Worm (Caenorhabditis elegans) whole organism, young adult: ENCODE results near the gene srbc-43.
A peak's percentile ranks its signal among the peaks of the same experiment; 100 is the strongest.

ENCODE experiments used
- B0019.2 ChIP-seq: fragments of 200-800 bp; sonication (Bioruptor generic); conservative IDR thresholded peaks from 2 replicates; pipeline ENCODE4 v1.3.6; 2022; ENCODE audit warnings: missing genetic modification reagents, missing genetic modification characterization, missing compliant biosample characterization
- B0035.1 ChIP-seq: sonication (generic microtip); optimal IDR thresholded peaks from 2 replicates; lab custom pipeline; 2016; ENCODE audit warnings: missing genetic modification characterization, mild to moderate bottlenecking, missing compliant biosample characterization, missing genotype, missing genetic modification reagents
- C17E4.6 ChIP-seq: fragments of 200-800 bp; sonication (Bioruptor generic); IDR thresholded peaks from 2 replicates; pipeline ENCODE4 v1.3.6; 2022; ENCODE audit warnings: missing genetic modification reagents, missing genetic modification characterization, missing compliant biosample characterization
- F10E7.11 ChIP-seq: sonication (generic microtip); optimal IDR thresholded peaks from 2 replicates; lab custom pipeline; 2017; ENCODE audit warnings: mild to moderate bottlenecking, missing genetic modification characterization, moderate library complexity, missing compliant biosample characterization
- F22D6.2 ChIP-seq: sonication (generic microtip); optimal IDR thresholded peaks from 2 replicates; lab custom pipeline; 2016; ENCODE audit warnings: mild to moderate bottlenecking, missing genetic modification characterization, missing compliant biosample characterization
- F49E8.2 ChIP-seq: sonication (generic microtip); optimal IDR thresholded peaks from 3 replicates; lab custom pipeline; 2017; ENCODE audit warnings: missing genetic modification characterization, mild to moderate bottlenecking, missing compliant biosample characterization, antibody characterized with exemption, moderate library complexity; ENCODE audit not compliant: insufficient read depth
- F52B5.7 ChIP-seq: sonication (generic microtip); optimal IDR thresholded peaks from 2 replicates; lab custom pipeline; 2016; ENCODE audit warnings: mild to moderate bottlenecking, missing genetic modification characterization, missing compliant biosample characterization
- F55B11.4 ChIP-seq: sonication (generic microtip); optimal IDR thresholded peaks from 2 replicates; lab custom pipeline; 2016; ENCODE audit warnings: missing compliant biosample characterization, missing genetic modification characterization, borderline replicate concordance; ENCODE audit not compliant: insufficient read depth
- F57C9.4 ChIP-seq: sonication (generic microtip); optimal IDR thresholded peaks from 2 replicates; lab custom pipeline; 2017; ENCODE audit warnings: mild to moderate bottlenecking, missing genetic modification characterization, missing compliant biosample characterization
- K11D2.4 ChIP-seq: fragments of 200-800 bp; sonication (Bioruptor generic); IDR thresholded peaks from 2 replicates; pipeline ENCODE4 v1.3.6; 2022; ENCODE audit warnings: missing genetic modification reagents, missing genetic modification characterization, missing compliant biosample characterization
- T07F8.4 ChIP-seq: sonication (generic microtip); optimal IDR thresholded peaks from 2 replicates; lab custom pipeline; 2016; ENCODE audit warnings: mild to moderate bottlenecking, missing genetic modification characterization, moderate library complexity, missing compliant biosample characterization
- T26A5.8 ChIP-seq: sonication (generic microtip); optimal IDR thresholded peaks from 2 replicates; lab custom pipeline; 2016; ENCODE audit warnings: missing genetic modification characterization, missing compliant biosample characterization
- Y56A3A.18 ChIP-seq: fragments of 200-800 bp; sonication (Bioruptor generic); IDR thresholded peaks from 2 replicates; pipeline ENCODE4 v1.3.6; 2022; ENCODE audit warnings: missing genetic modification reagents, missing genetic modification characterization, missing compliant biosample characterization
- Y67H2A.10 ChIP-seq: fragments of 200-800 bp; sonication (Bioruptor generic); conservative IDR thresholded peaks from 2 replicates; pipeline ENCODE4 v1.3.6; 2022; ENCODE audit warnings: missing genetic modification reagents, missing genetic modification characterization, missing compliant biosample characterization
- akir-1 ChIP-seq: fragments of 200-800 bp; sonication (Bioruptor generic); optimal IDR thresholded peaks from 2 replicates; lab custom pipeline; 2018; ENCODE audit warnings: mild to moderate bottlenecking, missing genetic modification characterization, moderate library complexity, missing compliant biosample characterization
- attf-3 ChIP-seq: fragments of 200-800 bp; sonication (Bioruptor generic); conservative IDR thresholded peaks from 2 replicates; pipeline ENCODE4 v1.3.6; 2022; ENCODE audit warnings: missing genetic modification reagents, missing genetic modification characterization, missing compliant biosample characterization
- attf-5 ChIP-seq: fragments of 200-800 bp; sonication (Bioruptor generic); optimal IDR thresholded peaks from 2 replicates; lab custom pipeline; 2018; ENCODE audit warnings: mild to moderate bottlenecking, missing genetic modification characterization, missing compliant biosample characterization
- attf-6 ChIP-seq: fragments of 200-800 bp; sonication (Bioruptor generic); IDR thresholded peaks from 2 replicates; pipeline ENCODE4 v1.3.6; 2022; ENCODE audit warnings: missing genetic modification reagents, missing genetic modification characterization, missing compliant biosample characterization
- ccch-3 ChIP-seq: fragments of 200-800 bp; sonication (Bioruptor generic); optimal IDR thresholded peaks from 2 replicates; lab custom pipeline; 2018; ENCODE audit warnings: mild to moderate bottlenecking, missing genetic modification characterization, missing compliant biosample characterization
- cebp-2 ChIP-seq: fragments of 200-800 bp; sonication (Bioruptor generic); IDR thresholded peaks from 2 replicates; pipeline ENCODE4 v1.3.6; 2022; ENCODE audit warnings: missing genetic modification characterization, missing compliant biosample characterization
- ceh-40 ChIP-seq: fragments of 200-800 bp; sonication (Bioruptor generic); IDR thresholded peaks from 2 replicates; pipeline ENCODE4 v1.3.6; 2022; ENCODE audit warnings: missing genetic modification characterization, missing compliant biosample characterization
- ceh-58 ChIP-seq: fragments of 200-800 bp; sonication (Bioruptor generic); IDR thresholded peaks from 2 replicates; pipeline ENCODE4 v1.3.6; 2022; ENCODE audit warnings: missing genetic modification characterization, missing compliant biosample characterization
- ceh-91 ChIP-seq: fragments of 200-800 bp; sonication (Bioruptor generic); IDR thresholded peaks from 2 replicates; pipeline ENCODE4 v1.3.6; 2022; ENCODE audit warnings: missing genetic modification reagents, missing genetic modification characterization, missing compliant biosample characterization
- chd-7 ChIP-seq: sonication (generic microtip); optimal IDR thresholded peaks from 2 replicates; lab custom pipeline; 2016; ENCODE audit warnings: mild to moderate bottlenecking, missing genetic modification characterization, moderate library complexity, missing compliant biosample characterization
- dox-1 ChIP-seq: fragments of 200-800 bp; sonication (Bioruptor generic); IDR thresholded peaks from 2 replicates; pipeline ENCODE4 v1.3.6; 2022; ENCODE audit warnings: missing genetic modification reagents, missing genetic modification characterization, missing compliant biosample characterization
- dpl-1 ChIP-seq: fragments of 150-350 bp; optimal IDR thresholded peaks from 2 replicates; lab custom pipeline; 2014; ENCODE audit warnings: missing biosample characterization, missing genetic modification reagents, missing genetic modification characterization
- egl-44 ChIP-seq: fragments of 200-800 bp; sonication (Bioruptor generic); IDR thresholded peaks from 2 replicates; pipeline ENCODE4 v1.3.6; 2022; ENCODE audit warnings: missing genetic modification reagents, missing genetic modification characterization, missing compliant biosample characterization
- egrh-3 ChIP-seq: fragments of 200-800 bp; sonication (Bioruptor generic); IDR thresholded peaks from 2 replicates; pipeline ENCODE4 v1.3.6; 2022; ENCODE audit warnings: missing genetic modification reagents, missing genetic modification characterization, missing compliant biosample characterization
- gei-17 ChIP-seq: fragments of 200-800 bp; sonication (Bioruptor generic); optimal IDR thresholded peaks from 2 replicates; lab custom pipeline; 2018; ENCODE audit warnings: mild to moderate bottlenecking, missing genetic modification characterization, missing compliant biosample characterization
- hmg-1.2 ChIP-seq: fragments of 200-800 bp; sonication (Bioruptor generic); IDR thresholded peaks from 2 replicates; pipeline ENCODE4 v1.3.6; 2022; ENCODE audit warnings: missing genetic modification reagents, missing genetic modification characterization, missing compliant biosample characterization
- lag-1 ChIP-seq: fragments of 200-800 bp; sonication (Bioruptor generic); IDR thresholded peaks from 2 replicates; pipeline ENCODE4 v1.3.6; 2022; ENCODE audit warnings: missing genetic modification reagents, missing genetic modification characterization, missing compliant biosample characterization
- let-526 ChIP-seq: fragments of 200-800 bp; sonication (Bioruptor generic); IDR thresholded peaks from 2 replicates; pipeline ENCODE4 v1.3.6; 2022; ENCODE audit warnings: missing genetic modification reagents, missing genetic modification characterization, missing compliant biosample characterization
- lsl-1 ChIP-seq: fragments of 200-800 bp; sonication (Bioruptor generic); optimal IDR thresholded peaks from 2 replicates; lab custom pipeline; 2018; ENCODE audit warnings: mild to moderate bottlenecking, missing genetic modification characterization, moderate library complexity, missing compliant biosample characterization
- madf-3 ChIP-seq: fragments of 200-800 bp; sonication (Bioruptor generic); IDR thresholded peaks from 2 replicates; pipeline ENCODE4 v1.3.6; 2022; ENCODE audit warnings: missing genetic modification reagents, missing genetic modification characterization, missing compliant biosample characterization
- nfya-1 ChIP-seq: sonication (generic microtip); optimal IDR thresholded peaks from 2 replicates; lab custom pipeline; 2017; ENCODE audit warnings: antibody characterized with exemption, missing compliant biosample characterization, missing genetic modification characterization, borderline replicate concordance; ENCODE audit not compliant: insufficient read depth
- nfya-2 ChIP-seq: fragments of 200-800 bp; sonication (Bioruptor generic); IDR thresholded peaks from 2 replicates; pipeline ENCODE4 v1.3.6; 2022; ENCODE audit warnings: missing genetic modification reagents, missing genetic modification characterization, missing compliant biosample characterization
- nhr-179 ChIP-seq: sonication (generic microtip); optimal IDR thresholded peaks from 2 replicates; lab custom pipeline; 2016; ENCODE audit warnings: mild to moderate bottlenecking, missing genetic modification characterization, missing compliant biosample characterization
- nhr-27 ChIP-seq: fragments of 200-800 bp; sonication (Bioruptor generic); optimal IDR thresholded peaks from 2 replicates; lab custom pipeline; 2018; ENCODE audit warnings: mild to moderate bottlenecking, missing genetic modification characterization, moderate library complexity, missing compliant biosample characterization
- nhr-80 ChIP-seq: sonication (generic microtip); optimal IDR thresholded peaks from 2 replicates; lab custom pipeline; 2016; ENCODE audit warnings: missing genetic modification characterization, missing compliant biosample characterization
- pbrm-1 ChIP-seq: fragments of 200-800 bp; sonication (Bioruptor generic); IDR thresholded peaks from 2 replicates; pipeline ENCODE4 v1.3.6; 2022; ENCODE audit warnings: missing genetic modification reagents, missing genetic modification characterization, missing compliant biosample characterization
- sdz-38 ChIP-seq: sonication (generic microtip); optimal IDR thresholded peaks from 2 replicates; lab custom pipeline; 2016; ENCODE audit warnings: missing genotype, missing genetic modification characterization, missing compliant biosample characterization
- tbp1 ChIP-seq: fragments of 200-800 bp; sonication (Bioruptor generic); optimal IDR thresholded peaks from 2 replicates; lab custom pipeline; 2018; ENCODE audit warnings: mild to moderate bottlenecking, missing genetic modification characterization, missing compliant biosample characterization
- tbx-9 ChIP-seq: sonication (generic microtip); optimal IDR thresholded peaks from 2 replicates; lab custom pipeline; 2016; ENCODE audit warnings: borderline replicate concordance, missing genetic modification characterization, inconsistent platforms, missing compliant biosample characterization
- tlf-1 ChIP-seq: fragments of 200-800 bp; sonication (Bioruptor generic); optimal IDR thresholded peaks from 2 replicates; lab custom pipeline; 2018; ENCODE audit warnings: mild to moderate bottlenecking, missing genetic modification characterization, missing compliant biosample characterization
- unc-62 ChIP-seq: fragments of 150-350 bp; optimal IDR thresholded peaks from 2 replicates; lab custom pipeline; 2014; ENCODE audit warnings: missing biosample characterization, missing genetic modification reagents, missing genetic modification characterization
- zim-3 ChIP-seq: sonication (generic microtip); optimal IDR thresholded peaks from 2 replicates; lab custom pipeline; 2017; ENCODE audit warnings: mild to moderate bottlenecking, missing genetic modification characterization, moderate library complexity, missing compliant biosample characterization
- ztf-22 ChIP-seq: fragments of 200-800 bp; sonication (Bioruptor generic); optimal IDR thresholded peaks from 2 replicates; lab custom pipeline; 2018; ENCODE audit warnings: mild to moderate bottlenecking, missing genetic modification characterization, moderate library complexity, missing compliant biosample characterization
- ztf-25 ChIP-seq: fragments of 200-800 bp; sonication (Bioruptor generic); IDR thresholded peaks from 2 replicates; pipeline ENCODE4 v1.3.6; 2022; ENCODE audit warnings: missing genetic modification reagents, missing genetic modification characterization, missing compliant biosample characterization
- ztf-26 ChIP-seq: sonication (generic microtip); optimal IDR thresholded peaks from 2 replicates; lab custom pipeline; 2017; ENCODE audit warnings: missing genetic modification characterization, missing compliant biosample characterization

srbc-43 gene

ce11 chrV:12780248-12780647 lies 10.1 kb downstream of the srbc-43 start (continued):
- TF ChIP-seq ceh-58 (GFP tag; lab: Robert Waterston, UW), result peak; percentile 83; the same call in 1 of the 2 replicates
- TF ChIP-seq dpl-1 (GFP tag; lab: Kevin White, UChicago), result no peak
- 0 out of 2 replicates have a peak, but pooled peaks have one; percentile 21 for TF ChIP-seq C17E4.6
- no peak for TF ChIP-seq F55B11.4
- no peak for TF ChIP-seq tlf-1 (GFP tag; lab: Kevin White, UChicago)
- TF ChIP-seq ztf-22 (GFP tag; lab: Kevin White, UChicago), result peak; percentile 21
- TF ChIP-seq nfya-2 (GFP tag; lab: Robert Waterston, UW), result no peak
- TF ChIP-seq ccch-3 (GFP tag; lab: Kevin White, UChicago), result no peak
- TF ChIP-seq chd-7 (tag; lab: Kevin White, UChicago), result peak; percentile 83
- no peak for TF ChIP-seq F22D6.2
- TF ChIP-seq B0019.2 (GFP tag; lab: Robert Waterston, UW), result no peak
- no peak for TF ChIP-seq nfya-1 (tag; lab: Kevin White, UChicago)
- TF ChIP-seq lsl-1 (GFP tag; lab: Kevin White, UChicago), result peak; percentile 37
- TF ChIP-seq sdz-38 (tag; lab: Kevin White, UChicago), result no peak
- peak; percentile 60; the same call in 1 of the 2 replicates for TF ChIP-seq let-526
- TF ChIP-seq gei-17 (GFP tag; lab: Kevin White, UChicago), result peak; percentile 13
- no peak for TF ChIP-seq nhr-179 (tag; lab: Kevin White, UChicago)
- TF ChIP-seq attf-5 (GFP tag; lab: Kevin White, UChicago), result peak; percentile 81
- TF ChIP-seq F52B5.7 (tag; lab: Kevin White, UChicago), result peak; percentile 66
- TF ChIP-seq egl-44 (GFP tag; lab: Robert Waterston, UW), result no peak; the same call in 1 of the 2 replicates
- TF ChIP-seq attf-6 (GFP tag; lab: Robert Waterston, UW), result no peak
- peak; percentile 80; the same call in 1 of the 2 replicates for TF ChIP-seq cebp-2 (GFP tag; lab: Robert Waterston, UW)
- TF ChIP-seq zim-3, result peak; percentile 91
- TF ChIP-seq tbp1 (GFP tag; lab: Kevin White, UChicago), result peak; percentile 99
- TF ChIP-seq akir-1 (GFP tag; lab: Kevin White, UChicago), result no peak
- peak; percentile 59 for TF ChIP-seq T26A5.8 (tag; lab: Kevin White, UChicago)
- TF ChIP-seq T07F8.4 (tag; lab: Kevin White, UChicago), result peak; percentile 71
- peak; percentile 78; the same call in 1 of the 2 replicates for TF ChIP-seq ceh-40 (GFP tag; lab: Robert Waterston, UW)
- TF ChIP-seq madf-3 (GFP tag; lab: Robert Waterston, UW), result no peak
- TF ChIP-seq ztf-26 (tag; lab: Kevin White, UChicago), result peak; percentile 51
- peak; percentile 76 for TF ChIP-seq hmg-1.2 (GFP tag; lab: Robert Waterston, UW)
- TF ChIP-seq pbrm-1 (GFP tag; lab: Robert Waterston, UW), result peak; percentile 81
- TF ChIP-seq lag-1, result no peak
- no peak for TF ChIP-seq B0035.1 (tag; lab: Kevin White, UChicago)
- no peak for TF ChIP-seq Y67H2A.10
- TF ChIP-seq tbx-9 (tag; lab: Kevin White, UChicago), result no peak
- no peak for TF ChIP-seq F49E8.2
- no peak for TF ChIP-seq unc-62 (GFP tag; lab: Kevin White, UChicago)
- no peak for TF ChIP-seq nhr-80
- TF ChIP-seq ztf-25 (GFP tag; lab: Robert Waterston, UW), result peak; percentile 85
- no peak for TF ChIP-seq K11D2.4 (GFP tag; lab: Robert Waterston, UW)
- TF ChIP-seq egrh-3 (GFP tag; lab: Robert Waterston, UW), result 0 out of 2 replicates have a peak, but pooled peaks have one; percentile 45
- TF ChIP-seq nhr-27 (tag; lab: Kevin White, UChicago), result peak; percentile 17
- TF ChIP-seq attf-3 (GFP tag; lab: Robert Waterston, UW), result peak; percentile 65
- no peak for TF ChIP-seq F57C9.4 (tag; lab: Kevin White, UChicago)
- TF ChIP-seq ceh-91 (GFP tag; lab: Robert Waterston, UW), result peak; percentile 31; the same call in 1 of the 2 replicates
- no peak; the same call in 1 of the 2 replicates for TF ChIP-seq dox-1 (GFP tag; lab: Robert Waterston, UW)
- no peak for TF ChIP-seq F10E7.11 (tag; lab: Kevin White, UChicago)
- TF ChIP-seq Y56A3A.18, result peak; percentile 79
